Fruit fly (Drosophila melanogaster) whole organism, prepupa: ENCODE measurements around the gene CG12470.

ENCODE experiments used
- Blimp-1 ChIP-seq: fragments of 200-800 bp; sonication (Bioruptor generic); optimal IDR thresholded peaks from 3 replicates; lab custom pipeline; 2017; ENCODE audit warnings: missing biosample characterization, missing genetic modification characterization, mild to moderate bottlenecking, moderate library complexity, missing genetic modification reagents
- CG10631 ChIP-seq: fragments of 200-800 bp; sonication (Bioruptor generic); optimal IDR thresholded peaks from 2 replicates; lab custom pipeline; 2016; ENCODE audit warnings: missing biosample characterization, missing genetic modification characterization
- CG10669 ChIP-seq: fragments of 200-800 bp; sonication (Bioruptor generic); optimal IDR thresholded peaks from 3 replicates; lab custom pipeline; 2018; ENCODE audit warnings: missing biosample characterization, mild to moderate bottlenecking, missing genetic modification characterization, moderate library complexity
- CG11294 ChIP-seq: fragments of 200-800 bp; sonication (Bioruptor generic); IDR thresholded peaks from 2 replicates; pipeline ENCODE4 v1.3.6; 2022; ENCODE audit warnings: missing biosample characterization, missing genetic modification characterization
- CG11902 ChIP-seq: fragments of 200-800 bp; sonication (Bioruptor generic); optimal IDR thresholded peaks from 3 replicates; lab custom pipeline; 2016; ENCODE audit warnings: missing biosample characterization, missing genetic modification characterization
- CG15336 ChIP-seq: fragments of 200-800 bp; sonication (Bioruptor generic); IDR thresholded peaks from 2 replicates; pipeline ENCODE4 v1.3.6; 2022; ENCODE audit warnings: missing biosample characterization, missing genetic modification characterization
- CG1621 ChIP-seq: fragments of 200-800 bp; sonication (Bioruptor generic); optimal IDR thresholded peaks from 3 replicates; lab custom pipeline; 2018; ENCODE audit warnings: missing biosample characterization, mild to moderate bottlenecking, missing genetic modification characterization
- CG3032 ChIP-seq: fragments of 200-800 bp; optimal IDR thresholded peaks from 2 replicates; lab custom pipeline; 2019; ENCODE audit warnings: missing biosample characterization, mild to moderate bottlenecking, missing genetic modification characterization, moderate library complexity
- CG32006 ChIP-seq: fragments of 200-800 bp; sonication (Bioruptor generic); optimal IDR thresholded peaks from 3 replicates; lab custom pipeline; 2017; ENCODE audit warnings: missing biosample characterization, mild to moderate bottlenecking, missing genetic modification characterization
- CG3919 ChIP-seq: fragments of 200-800 bp; sonication (Bioruptor generic); optimal IDR thresholded peaks from 3 replicates; lab custom pipeline; 2016; ENCODE audit warnings: missing biosample characterization, missing genetic modification characterization
- CG6163 ChIP-seq: fragments of 200-800 bp; sonication (Bioruptor generic); IDR thresholded peaks from 3 replicates; pipeline ENCODE4 v1.3.6; 2022; ENCODE audit warnings: missing biosample characterization, missing genetic modification characterization
- CG6276 ChIP-seq: fragments of 200-800 bp; sonication (Bioruptor generic); optimal IDR thresholded peaks from 2 replicates; lab custom pipeline; 2017; ENCODE audit warnings: missing biosample characterization, mild to moderate bottlenecking, missing genetic modification characterization
- CG7368 ChIP-seq: fragments of 200-800 bp; sonication (Bioruptor generic); optimal IDR thresholded peaks from 3 replicates; lab custom pipeline; 2016; ENCODE audit warnings: missing biosample characterization, missing genetic modification characterization
- CG8119 ChIP-seq: fragments of 200-800 bp; sonication (Bioruptor generic); IDR thresholded peaks from 3 replicates; pipeline ENCODE4 v1.3.6; 2022; ENCODE audit warnings: missing biosample characterization, missing genetic modification characterization
- CG8319 ChIP-seq: fragments of 200-800 bp; sonication (Bioruptor generic); optimal IDR thresholded peaks from 3 replicates; lab custom pipeline; 2016; ENCODE audit warnings: missing biosample characterization, missing genetic modification characterization
- CG8632 ChIP-seq: fragments of 200-800 bp; sonication (Bioruptor generic); optimal IDR thresholded peaks from 3 replicates; lab custom pipeline; 2016; ENCODE audit warnings: missing biosample characterization, missing genetic modification characterization
- CG9139 ChIP-seq: fragments of 200-800 bp; sonication (Bioruptor generic); optimal IDR thresholded peaks from 3 replicates; lab custom pipeline; 2017; ENCODE audit warnings: missing biosample characterization, mild to moderate bottlenecking, missing genetic modification characterization
- Eip75B ChIP-seq: fragments of 200-800 bp; sonication (Bioruptor generic); optimal IDR thresholded peaks from 3 replicates; lab custom pipeline; 2016; ENCODE audit warnings: missing biosample characterization, missing genetic modification characterization
- Eip78C ChIP-seq: fragments of 200-800 bp; sonication (Bioruptor generic); peaks from one replicate; lab custom pipeline; 2016; ENCODE audit warnings: missing biosample characterization, missing genetic modification characterization
- Ets96B ChIP-seq: fragments of 200-800 bp; optimal IDR thresholded peaks from 2 replicates; lab custom pipeline; 2019; ENCODE audit warnings: missing biosample characterization, mild to moderate bottlenecking, missing genetic modification characterization, moderate library complexity
- Gug ChIP-seq: fragments of 200-800 bp; sonication (Bioruptor generic); IDR thresholded peaks from 2 replicates; pipeline ENCODE4 v1.3.6; 2022; ENCODE audit warnings: missing biosample characterization, missing genetic modification characterization
- Hr38 ChIP-seq: sonication (Bioruptor generic); optimal IDR thresholded peaks from 2 replicates; lab custom pipeline; 2016; ENCODE audit warnings: missing biosample characterization, missing genetic modification characterization
- Hr39 ChIP-seq: fragments of 200-800 bp; sonication (Bioruptor generic); optimal IDR thresholded peaks from 2 replicates; lab custom pipeline; 2016; ENCODE audit warnings: missing biosample characterization, missing genetic modification characterization
- Hr4 ChIP-seq: fragments of 200-800 bp; sonication (Bioruptor generic); optimal IDR thresholded peaks from 3 replicates; lab custom pipeline; 2016; ENCODE audit warnings: missing biosample characterization, missing genetic modification characterization
- Met ChIP-seq: fragments of 200-800 bp; sonication (Bioruptor generic); optimal IDR thresholded peaks from 3 replicates; lab custom pipeline; 2016; ENCODE audit warnings: missing biosample characterization, missing genetic modification characterization
- OdsH ChIP-seq: fragments of 200-800 bp; sonication (Bioruptor generic); optimal IDR thresholded peaks from 3 replicates; lab custom pipeline; 2016; ENCODE audit warnings: missing biosample characterization, missing genetic modification characterization
- Smox ChIP-seq: fragments of 200-800 bp; sonication (Bioruptor generic); optimal IDR thresholded peaks from 3 replicates; lab custom pipeline; 2016; ENCODE audit warnings: missing biosample characterization, missing genetic modification characterization
- Sox102F ChIP-seq: fragments of 200-800 bp; sonication (Bioruptor generic); optimal IDR thresholded peaks from 2 replicates; lab custom pipeline; 2016; ENCODE audit warnings: missing biosample characterization, mild to moderate bottlenecking, missing genetic modification characterization
- Sox14 ChIP-seq: fragments of 200-800 bp; sonication (Bioruptor generic); optimal IDR thresholded peaks from 3 replicates; lab custom pipeline; 2016; ENCODE audit warnings: missing biosample characterization, missing genetic modification characterization
- Sox15 ChIP-seq: fragments of 200-800 bp; sonication (Bioruptor generic); optimal IDR thresholded peaks from 3 replicates; lab custom pipeline; 2016; ENCODE audit warnings: missing biosample characterization, missing genetic modification characterization
- achi ChIP-seq: fragments of 200-800 bp; sonication (Bioruptor generic); optimal IDR thresholded peaks from 3 replicates; lab custom pipeline; 2016; ENCODE audit warnings: missing biosample characterization, missing genetic modification characterization
- acj6 ChIP-seq: fragments of 200-800 bp; sonication (Bioruptor generic); optimal IDR thresholded peaks from 3 replicates; lab custom pipeline; 2016; ENCODE audit warnings: missing biosample characterization, missing genetic modification characterization
- cyc ChIP-seq: fragments of 200-800 bp; sonication (Bioruptor generic); optimal IDR thresholded peaks from 3 replicates; lab custom pipeline; 2016; ENCODE audit warnings: missing biosample characterization, missing genetic modification characterization
- dac ChIP-seq: fragments of 200-800 bp; sonication (Bioruptor generic); optimal IDR thresholded peaks from 2 replicates; lab custom pipeline; 2017; ENCODE audit warnings: missing biosample characterization, mild to moderate bottlenecking, missing genetic modification characterization
- dsx ChIP-seq: fragments of 200-800 bp; optimal IDR thresholded peaks from 3 replicates; lab custom pipeline; 2019; ENCODE audit warnings: missing biosample characterization, mild to moderate bottlenecking, missing genetic modification characterization, moderate library complexity; ENCODE audit not compliant: poor library complexity, severe bottlenecking
- eg ChIP-seq: fragments of 200-800 bp; sonication (Bioruptor generic); IDR thresholded peaks from 3 replicates; pipeline ENCODE4 v1.3.6; 2022; ENCODE audit warnings: missing biosample characterization, missing genetic modification characterization
- esn ChIP-seq: fragments of 200-800 bp; sonication (Bioruptor generic); optimal IDR thresholded peaks from 2 replicates; lab custom pipeline; 2016; ENCODE audit warnings: missing biosample characterization, mild to moderate bottlenecking, missing genetic modification characterization, moderate library complexity
- fd59A ChIP-seq: fragments of 200-800 bp; sonication (Bioruptor generic); optimal IDR thresholded peaks from 2 replicates; lab custom pipeline; 2017; ENCODE audit warnings: missing biosample characterization, mild to moderate bottlenecking, missing genetic modification characterization, missing genetic modification reagents
- fd85E ChIP-seq: fragments of 200-800 bp; sonication (Bioruptor generic); optimal IDR thresholded peaks from 3 replicates; lab custom pipeline; 2016; ENCODE audit warnings: missing biosample characterization, missing genetic modification characterization
- lz ChIP-seq: fragments of 200-800 bp; sonication (Bioruptor generic); optimal IDR thresholded peaks from 3 replicates; lab custom pipeline; 2016; ENCODE audit warnings: missing biosample characterization, missing genetic modification characterization
- pdm3 ChIP-seq: fragments of 200-800 bp; sonication (Bioruptor generic); optimal IDR thresholded peaks from 3 replicates; lab custom pipeline; 2016; ENCODE audit warnings: missing biosample characterization, missing genetic modification characterization
- salr ChIP-seq, 2 experiments: fragments of 200-800 bp; sonication (Bioruptor generic); optimal IDR thresholded peaks; 3 replicates each; lab custom pipeline; 2016 to 2018; ENCODE audit warnings: missing biosample characterization in 2 of 2, missing genetic modification characterization in 2 of 2, mild to moderate bottlenecking in 1 of 2
- svp ChIP-seq: fragments of 200-800 bp; sonication (Bioruptor generic); peaks from one replicate; lab custom pipeline; 2016; ENCODE audit warnings: missing biosample characterization, missing genetic modification characterization
- topi ChIP-seq: fragments of 200-800 bp; sonication (Bioruptor generic); optimal IDR thresholded peaks from 3 replicates; lab custom pipeline; 2016; ENCODE audit warnings: missing biosample characterization, missing genetic modification characterization
- vri ChIP-seq: fragments of 200-800 bp; sonication (Bioruptor generic); optimal IDR thresholded peaks from 3 replicates; lab custom pipeline; 2016; ENCODE audit warnings: missing biosample characterization, mild to moderate bottlenecking, missing genetic modification characterization

CG12470 gene

DNA sequence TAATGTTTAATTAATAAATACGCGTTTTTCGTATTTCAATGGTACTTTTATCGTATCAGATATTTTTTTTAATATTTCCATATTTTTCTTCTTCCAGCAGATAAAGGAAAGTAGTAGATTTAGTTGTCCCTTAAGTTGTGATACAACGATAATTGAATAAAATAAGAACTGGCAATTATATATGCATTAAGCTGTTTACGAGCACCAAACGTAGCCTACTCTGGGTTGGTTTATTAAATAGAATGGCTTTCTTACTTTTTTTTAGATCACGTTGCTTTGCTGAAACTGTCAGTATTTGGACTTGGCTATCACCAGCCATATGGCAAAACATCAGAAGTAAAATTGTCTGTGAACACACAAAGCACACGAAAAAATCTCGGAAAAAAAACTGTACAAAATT lies at the start of gene CG12470:
CG12470 (plus strand) TSS at position 301 of the 400 bp plus-strand sequence.
- TF ChIP-seq CG8632 (no peak), Sox15 (GFP tag; lab: Kevin White, UChicago) (no peak), CG6276 (GFP tag; lab: Kevin White, UChicago) (no peak), Blimp-1 (GFP tag; lab: Kevin White, UChicago) (no peak)

DNA sequence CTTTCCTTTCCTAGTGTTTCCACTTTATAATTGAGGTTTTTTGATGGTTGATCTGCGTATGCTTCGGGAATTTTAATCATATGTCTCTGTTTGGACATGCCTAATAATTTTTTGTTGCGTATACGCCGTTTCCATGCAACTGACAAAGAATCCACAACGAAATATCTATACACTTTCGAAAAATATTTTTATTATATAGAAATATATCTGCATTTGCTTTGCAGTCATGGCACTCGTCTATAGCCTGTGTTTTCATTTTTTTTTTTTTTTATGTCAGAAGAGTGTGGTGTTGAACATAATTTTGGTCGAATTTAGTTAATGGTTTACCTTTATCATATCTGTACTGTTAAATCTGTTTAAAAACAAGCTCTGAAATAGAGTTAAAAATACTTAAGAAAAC lies 44.6 kb upstream of the CG12470 start:
- peak; percentile 74 for TF ChIP-seq svp (GFP tag; lab: Kevin White, UChicago)
- peak; percentile 34 for TF ChIP-seq Met (GFP tag; lab: Kevin White, UChicago)
- peak; percentile 25 for TF ChIP-seq acj6 (GFP tag; lab: Kevin White, UChicago)
- no peak for TF ChIP-seq CG3919 (GFP tag; lab: Kevin White, UChicago)
- TF ChIP-seq Sox102F (GFP tag; lab: Kevin White, UChicago) = peak; percentile 32
- 0 out of 2 replicates have a peak, but pooled peaks have one; percentile 19 for TF ChIP-seq CG15336 (GFP tag; lab: Robert Waterston, UW)
- no peak for TF ChIP-seq CG3032 (tag; lab: Kevin White, UChicago)
- no peak for TF ChIP-seq achi (GFP tag; lab: Kevin White, UChicago)
- TF ChIP-seq Hr4 (GFP tag; lab: Kevin White, UChicago) = no peak
- TF ChIP-seq Smox (GFP tag; lab: Kevin White, UChicago) = peak; percentile 21
- no peak for TF ChIP-seq CG1621 (tag; lab: Kevin White, UChicago)
- TF ChIP-seq CG8119 (GFP tag; lab: Robert Waterston, UW) = no peak
- peak; percentile 31 for TF ChIP-seq topi (GFP tag; lab: Kevin White, UChicago)
- peak; percentile 34 for TF ChIP-seq CG32006
- TF ChIP-seq Hr39 (GFP tag; lab: Kevin White, UChicago) = peak; percentile 8
- TF ChIP-seq Eip78C = peak; percentile 79
- TF ChIP-seq esn (GFP tag; lab: Kevin White, UChicago) = peak; percentile 25
- peak; percentile 22 for TF ChIP-seq pdm3 (GFP tag; lab: Kevin White, UChicago)

DNA sequence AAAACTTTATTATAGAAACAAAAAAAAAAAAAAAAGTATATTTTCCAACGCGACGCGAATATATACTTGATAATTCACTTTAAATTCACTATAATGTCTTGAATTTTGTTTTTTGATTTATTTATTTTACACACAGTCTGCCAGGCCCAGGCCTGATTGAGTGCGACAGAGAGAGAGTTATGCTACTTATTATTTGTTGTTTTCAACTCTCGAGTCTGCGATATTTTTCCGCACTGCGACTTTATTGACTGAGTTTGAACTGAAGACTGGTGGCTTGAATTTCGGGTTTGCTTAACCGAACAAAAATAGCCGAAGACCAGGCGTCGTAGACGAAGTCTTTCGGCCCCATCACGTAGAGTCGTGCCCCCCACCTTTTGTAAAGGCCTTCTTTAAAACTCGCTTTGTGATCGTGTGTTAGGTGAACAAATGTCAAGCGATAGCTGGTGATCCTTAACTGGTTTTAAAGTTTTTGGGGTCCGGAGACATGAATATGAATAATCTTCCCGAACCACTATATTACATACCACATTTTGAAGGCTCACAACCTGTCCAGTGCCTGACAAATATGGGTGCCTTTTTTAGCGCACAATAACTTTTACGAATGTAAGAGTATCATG lies 43.6 kb upstream of the CG12470 start, which contains the start of gene CG13377:
CG13377 (minus strand) TSS at position 272 of the 617 bp plus-strand sequence.
- TF ChIP-seq CG32006 (peak; percentile 21), CG3919 (GFP tag; lab: Kevin White, UChicago) (peak; percentile 20), Hr38 (GFP tag; lab: Kevin White, UChicago) (no peak), CG10669 (GFP tag; lab: Kevin White, UChicago) (no peak), dsx (peak; percentile 11), fd59A (GFP tag; lab: Kevin White, UChicago) (no peak), CG11294 (GFP tag; lab: Robert Waterston, UW) (no peak), Blimp-1 (GFP tag; lab: Kevin White, UChicago) (no peak), CG11902 (no peak), eg (GFP tag; lab: Robert Waterston, UW) (peak; percentile 64; the same call in 2 of the 3 replicates), Met (GFP tag; lab: Kevin White, UChicago) (peak; percentile 58), Eip75B (GFP tag; lab: Kevin White, UChicago) (peak; percentile 27), CG7368 (GFP tag; lab: Kevin White, UChicago) (no peak), OdsH (GFP tag; lab: Kevin White, UChicago) (peak; percentile 30), Gug (GFP tag; lab: Robert Waterston, UW) (0 out of 2 replicates have a peak, but pooled peaks have one; percentile 40), topi (GFP tag; lab: Kevin White, UChicago) (peak; percentile 52), Ets96B (tag; lab: Kevin White, UChicago) (peak; percentile 24), CG6276 (GFP tag; lab: Kevin White, UChicago) (no peak), lz (GFP tag; lab: Kevin White, UChicago) (peak; percentile 45), CG6163 (peak; percentile 44; the same call in 2 of the 3 replicates), dac (GFP tag; lab: Kevin White, UChicago) (no peak), CG8319 (GFP tag; lab: Kevin White, UChicago) (no peak), Hr39 (GFP tag; lab: Kevin White, UChicago) (peak; percentile 12), vri (GFP tag; lab: Kevin White, UChicago) (peak; percentile 47), CG9139 (GFP tag; lab: Kevin White, UChicago) (no peak), esn (GFP tag; lab: Kevin White, UChicago) (peak; percentile 58), Smox (GFP tag; lab: Kevin White, UChicago) (peak; percentile 37), CG8632 (peak; percentile 12), salr (GFP tag; optimal IDR thresholded peaks at IDR 0.05; lab: Kevin White, UChicago) (no peak), CG10631 (GFP tag; lab: Kevin White, UChicago) (peak; percentile 21), Sox15 (GFP tag; lab: Kevin White, UChicago) (no peak), Sox102F (GFP tag; lab: Kevin White, UChicago) (peak; percentile 48), cyc (peak; percentile 29), Eip78C (peak; percentile 85), acj6 (GFP tag; lab: Kevin White, UChicago) (peak; percentile 13), fd85E (GFP tag; lab: Kevin White, UChicago) (peak; percentile 26), Sox14 (GFP tag; lab: Kevin White, UChicago) (peak; percentile 20), svp (GFP tag; lab: Kevin White, UChicago) (peak; percentile 73)
